Fruit fly (Drosophila melanogaster) Kc167 (cell line): Measurements from ENCODE around the gene ctrip.

ENCODE experiments used
- Myc ChIP-seq: fragments of >200 bp; optimal IDR thresholded peaks from 2 replicates; lab custom pipeline; 2017; ENCODE audit warnings: missing external identifiers
- Sin3A ChIP-seq: fragments of >200 bp; optimal IDR thresholded peaks from 2 replicates; lab custom pipeline; 2018; ENCODE audit warnings: missing external identifiers
- h ChIP-seq: fragments of >200 bp; optimal IDR thresholded peaks from 3 replicates; lab custom pipeline; 2018; ENCODE audit warnings: missing external identifiers
- insv ChIP-seq: fragments of >200 bp; optimal IDR thresholded peaks from 3 replicates; lab custom pipeline; 2018; ENCODE audit warnings: missing external identifiers

DNA sequence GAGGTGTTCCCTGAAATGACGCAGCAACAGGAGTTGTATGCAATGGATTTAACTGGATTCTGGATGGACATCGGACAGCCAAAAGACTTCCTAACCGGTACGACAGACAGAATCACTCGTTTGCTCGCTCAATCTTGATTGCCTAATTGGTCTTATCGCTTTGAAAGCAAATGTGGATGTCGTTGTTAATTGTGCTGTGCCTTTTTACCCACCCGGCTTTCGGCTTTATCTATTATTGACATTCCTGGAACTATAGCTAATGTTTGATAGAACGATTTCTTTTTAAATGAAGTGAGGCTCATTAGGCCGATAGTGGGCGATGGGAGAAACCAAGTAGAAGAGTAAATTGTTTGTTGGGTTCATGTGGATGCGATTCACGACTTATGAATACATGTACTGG lies 2.8 kb upstream of the ctrip start:
- TF ChIP-seq h (lab: Kevin White, UChicago): no peak
- no peak for TF ChIP-seq Sin3A
- no peak for TF ChIP-seq insv (lab: Kevin White, UChicago)
- no peak for TF ChIP-seq Myc
